Worm (Caenorhabditis elegans): ENCODE results near the gene smf-3.

smf-3 gene

DNA sequence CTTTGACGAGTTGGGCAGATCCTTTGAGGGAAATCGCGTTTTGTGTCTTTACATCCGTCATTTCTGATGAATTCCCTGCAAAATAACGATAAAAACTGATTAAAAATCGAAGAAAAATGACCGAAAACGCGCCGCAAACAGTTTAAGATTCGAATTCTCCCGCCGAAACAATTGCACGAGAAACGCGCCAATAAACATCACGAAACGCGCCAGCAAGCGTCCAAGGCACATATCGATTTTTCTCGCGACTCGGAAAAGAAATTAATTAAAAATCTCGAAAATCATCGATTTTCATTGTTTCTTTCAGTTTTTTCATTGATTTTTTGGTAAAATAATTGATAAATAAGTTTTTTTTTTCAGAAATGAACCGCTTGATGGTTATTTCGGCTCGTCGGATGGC lies 22.3 kb downstream of the smf-3 start, which contains the start of the genes mdf-2 and nduv-3:
Gene mdf-2, minus strand, starts transcription at position 176 of the 400 bp plus-strand sequence.
Gene nduv-3, plus strand, starts transcription at position 361 of the 400 bp plus-strand sequence.
- no peak for TF ChIP-seq madf-10 (tag; optimal IDR thresholded peaks at IDR 0.05)
- no peak for TF ChIP-seq lag-1 (GFP tag; IDR thresholded peaks at IDR 0.05)
- TF ChIP-seq ZK185.1 (tag; optimal IDR thresholded peaks at IDR 0.05; ENCODE audit: poor library complexity, severe bottlenecking), result no peak
- TF ChIP-seq F22D6.2 (tag; optimal IDR thresholded peaks at IDR 0.05), result no peak
- TF ChIP-seq egl-18 (GFP tag; IDR thresholded peaks at IDR 0.05), result no peak
- no peak for TF ChIP-seq Y53F4B.3 (GFP tag; IDR thresholded peaks at IDR 0.05)
- TF ChIP-seq rcor-1 (GFP tag; IDR thresholded peaks at IDR 0.05), result peak; percentile 54; the same call in 1 of the 2 replicates
- no peak for TF ChIP-seq nhr-90 (tag; optimal IDR thresholded peaks at IDR 0.05)
- TF ChIP-seq ekl-4 (GFP tag; IDR thresholded peaks at IDR 0.05), result peak; percentile 52; the same call in 1 of the 2 replicates
- TF ChIP-seq nhr-27 (tag; optimal IDR thresholded peaks at IDR 0.05), result no peak
- TF ChIP-seq zim-3 (tag; optimal IDR thresholded peaks at IDR 0.05), result no peak
- no peak for TF ChIP-seq F55B11.4 (tag; optimal IDR thresholded peaks at IDR 0.05; ENCODE audit: borderline replicate concordance, insufficient read depth)
- TF ChIP-seq unc-62 (GFP tag; optimal IDR thresholded peaks at IDR 0.05), result no peak
- TF ChIP-seq madf-3 (GFP tag; IDR thresholded peaks at IDR 0.05), result peak; percentile 72; the same call in 1 of the 2 replicates
- no peak for TF ChIP-seq snpc-1.3 (tag; optimal IDR thresholded peaks at IDR 0.05; ENCODE audit: insufficient read depth)
- no peak for TF ChIP-seq dpff-1 (tag; optimal IDR thresholded peaks at IDR 0.05)
- TF ChIP-seq tlf-1 (GFP tag; optimal IDR thresholded peaks at IDR 0.05), result peak; percentile 43
- no peak for TF ChIP-seq F10E7.11 (tag; optimal IDR thresholded peaks at IDR 0.05)
- TF ChIP-seq ztf-25 (GFP tag; IDR thresholded peaks at IDR 0.05), result no peak
- TF ChIP-seq F52B5.7 (tag; optimal IDR thresholded peaks at IDR 0.05), result no peak
- TF ChIP-seq ama-1 (optimal IDR thresholded peaks at IDR 0.05), result no peak
- TF ChIP-seq ama-1 (GFP tag; optimal IDR thresholded peaks at IDR 0.05), result no peak
- peak; percentile 75; the same call in 1 of the 2 replicates for TF ChIP-seq ceh-91 (GFP tag; IDR thresholded peaks at IDR 0.05)
- TF ChIP-seq dox-1 (GFP tag; IDR thresholded peaks at IDR 0.05), result peak; percentile 74
- peak; percentile 51 for TF ChIP-seq athp-1 (tag; optimal IDR thresholded peaks at IDR 0.05)
- no peak for TF ChIP-seq B0035.1 (tag; optimal IDR thresholded peaks at IDR 0.05)
- no peak for TF ChIP-seq tbx-9 (tag; optimal IDR thresholded peaks at IDR 0.05; ENCODE audit: borderline replicate concordance)
- TF ChIP-seq let-607 (tag; optimal IDR thresholded peaks at IDR 0.05), result no peak
- TF ChIP-seq F37B4.10 (GFP tag; IDR thresholded peaks at IDR 0.05), result no peak
- TF ChIP-seq Y56A3A.18 (GFP tag; IDR thresholded peaks at IDR 0.05), result no peak
- no peak for TF ChIP-seq cebp-1 (GFP tag; IDR thresholded peaks at IDR 0.05)
- TF ChIP-seq cebp-1 (tag; optimal IDR thresholded peaks at IDR 0.05), result peak; percentile 64
- TF ChIP-seq madf-8 (GFP tag; conservative IDR thresholded peaks at IDR 0.05), result peak; percentile 69
- TF ChIP-seq T07F8.4 (tag; optimal IDR thresholded peaks at IDR 0.05), result no peak
- TF ChIP-seq tbp1 (GFP tag; optimal IDR thresholded peaks at IDR 0.05), result peak; percentile 52
- no peak for TF ChIP-seq B0019.2 (GFP tag; conservative IDR thresholded peaks at IDR 0.05)
- no peak for TF ChIP-seq nhr-80 (tag; optimal IDR thresholded peaks at IDR 0.05)
- no peak for TF ChIP-seq rec-8 (tag; optimal IDR thresholded peaks at IDR 0.05)
- no peak for TF ChIP-seq hlh-12 (tag; optimal IDR thresholded peaks at IDR 0.05)
- TF ChIP-seq attf-3 (GFP tag; conservative IDR thresholded peaks at IDR 0.05), result peak; percentile 81
- no peak for TF ChIP-seq Y79H2A.3 (GFP tag; conservative IDR thresholded peaks at IDR 0.05)
- TF ChIP-seq dpl-1 (GFP tag; optimal IDR thresholded peaks at IDR 0.05), result peak; percentile 77
- TF ChIP-seq mxl-1 (tag; optimal IDR thresholded peaks at IDR 0.05), result no peak
- TF ChIP-seq nhr-179 (tag; optimal IDR thresholded peaks at IDR 0.05), result no peak
- TF ChIP-seq die-1 (tag; optimal IDR thresholded peaks at IDR 0.05), result no peak
- TF ChIP-seq ztf-28 (GFP tag; IDR thresholded peaks at IDR 0.05), result no peak
- TF ChIP-seq K11D2.4 (GFP tag; IDR thresholded peaks at IDR 0.05), result no peak
- TF ChIP-seq mel-28 (tag; optimal IDR thresholded peaks at IDR 0.05; ENCODE audit: borderline replicate concordance), result no peak
- TF ChIP-seq Y53G8AR.9 (GFP tag; conservative IDR thresholded peaks at IDR 0.05), result peak; percentile 49; the same call in 1 of the 2 replicates
